Worm (Caenorhabditis elegans) whole organism, midembryonic: Measurements from ENCODE around the gene F22B5.4.

Experiments used
- T22C8.4 ChIP-seq: fragments of 200-800 bp; sonication (Bioruptor generic); IDR thresholded peaks from 2 replicates; pipeline ENCODE4 v1.3.6; 2022; ENCODE audit warnings: missing genetic modification characterization, missing compliant biosample characterization
- flt-1 ChIP-seq: fragments of 200-800 bp; sonication (Bioruptor generic); IDR thresholded peaks from 2 replicates; pipeline ENCODE4 v1.3.6; 2022; ENCODE audit warnings: missing genetic modification characterization, missing compliant biosample characterization
- klf-2 ChIP-seq: fragments of 200-800 bp; sonication (Bioruptor generic); conservative IDR thresholded peaks from 2 replicates; pipeline ENCODE4 v1.3.6; 2022; ENCODE audit warnings: missing genetic modification reagents, missing genetic modification characterization, missing compliant biosample characterization
- tab-1 ChIP-seq: fragments of 200-800 bp; sonication (Bioruptor generic); IDR thresholded peaks from 2 replicates; pipeline ENCODE4 v1.3.6; 2022; ENCODE audit warnings: missing genetic modification characterization, missing compliant biosample characterization

DNA sequence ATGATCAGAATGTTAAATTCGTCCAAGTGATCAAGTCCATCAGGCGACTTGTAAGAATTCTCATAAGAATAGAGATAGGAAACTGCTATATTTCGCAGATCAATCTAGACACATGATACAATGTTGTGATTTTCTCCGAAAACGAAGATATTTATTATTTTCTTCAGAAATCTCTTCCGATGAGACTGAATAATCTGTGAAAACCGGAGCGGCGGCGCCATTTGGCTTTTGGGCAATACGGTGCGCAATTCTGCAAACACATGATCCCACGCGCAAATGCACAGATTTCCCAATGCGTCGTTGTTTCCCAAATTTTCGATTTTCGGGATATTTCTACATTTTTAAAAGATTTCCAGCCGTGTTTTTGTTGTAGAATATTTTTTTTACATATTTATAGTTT, 7.3 kb upstream of the F22B5.4 start:
- no peak for TF ChIP-seq flt-1 (GFP tag; lab: Robert Waterston, UW)
- no peak for TF ChIP-seq tab-1 (GFP tag; lab: Robert Waterston, UW)
- no peak for TF ChIP-seq klf-2
- TF ChIP-seq T22C8.4 (GFP tag; lab: Robert Waterston, UW), result no peak
